Fruit fly (Drosophila melanogaster): ENCODE measurements around the gene RecQ4.

DNA sequence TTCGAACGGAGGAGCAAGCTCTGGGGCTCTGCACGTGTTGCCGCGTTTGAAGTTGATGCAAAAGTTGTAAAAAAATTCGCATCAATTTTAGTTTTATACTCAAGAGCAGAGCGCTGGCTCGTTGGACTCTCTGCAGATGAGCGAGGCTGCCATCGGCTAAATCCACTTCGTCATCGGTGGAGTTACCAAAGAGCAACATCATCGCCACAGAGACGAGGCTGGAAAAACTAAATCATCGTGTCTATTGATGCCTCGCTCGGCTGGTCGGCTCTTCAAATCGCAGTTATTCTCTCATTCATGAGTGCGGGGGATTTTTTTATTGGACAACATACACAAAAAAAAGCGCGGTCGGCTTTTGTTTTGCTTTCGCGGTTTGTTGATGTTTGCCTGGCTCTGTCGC lies 10.3 kb downstream of the RecQ4 start, which contains the start of gene CG13675:
- no peak for TF ChIP-seq CG1529 (GFP tag; optimal IDR thresholded peaks at IDR 0.05)
- TF ChIP-seq CG14860 (GFP tag; IDR thresholded peaks at IDR 0.05; ENCODE audit: partially characterized antibody): no peak
- no peak for TF ChIP-seq sna (GFP tag; IDR thresholded peaks at IDR 0.05; ENCODE audit: partially characterized antibody)
